Worm (Caenorhabditis elegans): Measurements from ENCODE around the gene T07G12.2.

DNA sequence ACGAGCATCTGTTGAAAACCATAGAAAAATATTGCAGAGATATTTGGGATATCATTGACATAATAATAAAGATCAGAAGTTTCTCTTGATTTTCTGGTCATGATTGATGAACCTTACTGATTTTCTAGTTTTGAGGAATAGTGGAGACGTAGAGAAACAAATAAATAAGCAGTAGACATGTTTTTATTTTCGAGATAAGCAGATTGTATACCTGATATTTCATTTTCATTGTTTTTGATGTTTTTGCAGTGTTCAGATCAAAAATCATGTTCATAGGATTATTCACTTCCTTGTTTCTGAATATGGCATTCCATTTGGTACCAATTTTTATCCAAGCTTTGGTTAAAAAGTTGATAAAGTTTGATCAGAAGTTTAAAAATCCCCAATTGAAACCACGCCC is 8.1 kb downstream of the T07G12.2 start, which contains the start of gene T07G12.4:
- TF ChIP-seq ama-1 (optimal IDR thresholded peaks at IDR 0.05) (no peak), pha-4 (tag; optimal IDR thresholded peaks at IDR 0.05) (no peak), dve-1 (tag; optimal IDR thresholded peaks at IDR 0.05) (no peak), fkh-10 (GFP tag; optimal IDR thresholded peaks at IDR 0.05) (no peak), lim-6 (tag; optimal IDR thresholded peaks at IDR 0.05) (no peak), nhr-11 (tag; optimal IDR thresholded peaks at IDR 0.05) (no peak), unc-42 (tag; optimal IDR thresholded peaks at IDR 0.05) (no peak), zip-5 (tag; optimal IDR thresholded peaks at IDR 0.05) (no peak), npax-4 (tag; optimal IDR thresholded peaks at IDR 0.05) (no peak), eyg-1 (tag; optimal IDR thresholded peaks at IDR 0.05) (no peak), elt-4 (tag; optimal IDR thresholded peaks at IDR 0.05) (no peak), hlh-30 (tag; optimal IDR thresholded peaks at IDR 0.05; ENCODE audit: insufficient read depth) (no peak)
